Fruit fly (Drosophila melanogaster): ENCODE results near the gene Ccm3.

The Ccm3 gene

dm6 chr3R:15330472-15330871, 41.3 kb upstream of the Ccm3 start, which contains the start of gene mRpL9 (continued):
- TF ChIP-seq maf-S (GFP tag; optimal IDR thresholded peaks at IDR 0.05) (no peak), sd (tag; optimal IDR thresholded peaks at IDR 0.05) (no peak), CG30431 (GFP tag; optimal IDR thresholded peaks at IDR 0.05) (no peak), Sin3A (optimal IDR thresholded peaks at IDR 0.05) (peak; percentile 43), CG8944 (GFP tag; optimal IDR thresholded peaks at IDR 0.05) (no peak), Dfd (GFP tag; optimal IDR thresholded peaks at IDR 0.05) (no peak), CG31441 (GFP tag; IDR thresholded peaks at IDR 0.05) (peak; percentile 98), CG10209 (GFP tag; optimal IDR thresholded peaks at IDR 0.05) (no peak), Lim3 (GFP tag; IDR thresholded peaks at IDR 0.05) (no peak), CG4404 (GFP tag; IDR thresholded peaks at IDR 0.05) (no peak), fd3F (GFP tag; optimal IDR thresholded peaks at IDR 0.05) (no peak), nerfin-1 (tag; optimal IDR thresholded peaks at IDR 0.05) (peak; percentile 20), MESR4 (GFP tag; optimal IDR thresholded peaks at IDR 0.05) (peak; percentile 63), NC2β (GFP tag; optimal IDR thresholded peaks at IDR 0.05) (no peak), NC2α (GFP tag; optimal IDR thresholded peaks at IDR 0.05) (no peak), CG8089 (GFP tag; optimal IDR thresholded peaks at IDR 0.05) (no peak), pzg (GFP tag; optimal IDR thresholded peaks at IDR 0.05) (peak; percentile 69), Rx (GFP tag; IDR thresholded peaks at IDR 0.05) (no peak), Atf3 (GFP tag; optimal IDR thresholded peaks at IDR 0.05) (no peak), unc-4 (GFP tag; IDR thresholded peaks at IDR 0.05; ENCODE audit: partially characterized antibody) (peak; percentile 39; the same call in 1 of the 2 replicates), bab2 (GFP tag; optimal IDR thresholded peaks at IDR 0.05) (no peak), onecut (GFP tag; IDR thresholded peaks at IDR 0.05) (no peak), CG10959 (GFP tag; IDR thresholded peaks at IDR 0.05) (no peak), D19B (GFP tag; optimal IDR thresholded peaks at IDR 0.05) (no peak), CG1832 (GFP tag; optimal IDR thresholded peaks at IDR 0.05) (no peak), CG11093 (GFP tag; IDR thresholded peaks at IDR 0.05) (no peak), so (GFP tag; IDR thresholded peaks at IDR 0.05) (no peak), HmgD (GFP tag; optimal IDR thresholded peaks at IDR 0.05) (peak; percentile 17), ERR (GFP tag; optimal IDR thresholded peaks at IDR 0.05) (no peak), CG17361 (GFP tag; IDR thresholded peaks at IDR 0.05) (no peak; the same call in 2 of the 3 replicates), B-H2 (GFP tag; optimal IDR thresholded peaks at IDR 0.05) (no peak), CG7928 (GFP tag; optimal IDR thresholded peaks at IDR 0.05) (no peak), Vsx1 (GFP tag; optimal IDR thresholded peaks at IDR 0.05) (no peak), ara (GFP tag; IDR thresholded peaks at IDR 0.05) (no peak), Eip74EF (GFP tag; optimal IDR thresholded peaks at IDR 0.05) (no peak), fd64A (GFP tag; optimal IDR thresholded peaks at IDR 0.05) (no peak), CG10431 (GFP tag; optimal IDR thresholded peaks at IDR 0.05) (no peak), CG6272 (GFP tag; IDR thresholded peaks at IDR 0.05) (no peak), CG3838 (GFP tag; optimal IDR thresholded peaks at IDR 0.05) (no peak), CG9876 (GFP tag; optimal IDR thresholded peaks at IDR 0.05) (no peak), B-H1 (GFP tag; IDR thresholded peaks at IDR 0.05) (no peak), ssp (GFP tag; IDR thresholded peaks at IDR 0.05) (no peak), CG1529 (GFP tag; optimal IDR thresholded peaks at IDR 0.05) (no peak), Ets65A (GFP tag) (no peak), CoRest (tag; optimal IDR thresholded peaks at IDR 0.05) (peak; percentile 39), CG12744 (GFP tag; optimal IDR thresholded peaks at IDR 0.05) (peak; percentile 5), da (GFP tag; optimal IDR thresholded peaks at IDR 0.05) (no peak), CkIIα-i1 (GFP tag; IDR thresholded peaks at IDR 0.05) (no peak), CG15514 (GFP tag; optimal IDR thresholded peaks at IDR 0.05) (peak; percentile 52), sqz (GFP tag; optimal IDR thresholded peaks at IDR 0.05) (no peak), Atf-2 (GFP tag; optimal IDR thresholded peaks at IDR 0.05) (no peak), CG15696 (tag; optimal IDR thresholded peaks at IDR 0.05) (no peak), CG6854 (GFP tag; optimal IDR thresholded peaks at IDR 0.05) (no peak)
